Fruit fly (Drosophila melanogaster) whole organism, pupa: ENCODE data around the gene CG42588.

Source experiments
- CG12605 ChIP-seq: fragments of 200-800 bp; sonication (Bioruptor generic); IDR thresholded peaks from 2 replicates; pipeline ENCODE4 v1.3.6; 2022; ENCODE audit warnings: missing biosample characterization, missing genetic modification characterization
- CG13204 ChIP-seq: fragments of 200-800 bp; sonication (Bioruptor generic); optimal IDR thresholded peaks from 2 replicates; lab custom pipeline; 2018; ENCODE audit warnings: missing biosample characterization, mild to moderate bottlenecking, missing genetic modification characterization, moderate library complexity
- CG14655 ChIP-seq: fragments of 200-800 bp; sonication (Bioruptor generic); optimal IDR thresholded peaks from 3 replicates; lab custom pipeline; 2017; ENCODE audit warnings: mild to moderate bottlenecking, missing biosample characterization, missing genetic modification reagents, missing genetic modification characterization
- CG15710 ChIP-seq: fragments of 200-800 bp; sonication (Bioruptor generic); optimal IDR thresholded peaks from 2 replicates; lab custom pipeline; 2018; ENCODE audit warnings: missing biosample characterization, mild to moderate bottlenecking, missing genetic modification characterization, moderate library complexity
- CG17806 ChIP-seq: fragments of 200-800 bp; sonication (Bioruptor generic); optimal IDR thresholded peaks from 2 replicates; lab custom pipeline; 2018; ENCODE audit warnings: missing biosample characterization, mild to moderate bottlenecking, missing genetic modification characterization, moderate library complexity
- CG32121 ChIP-seq: fragments of 200-800 bp; sonication (Bioruptor generic); IDR thresholded peaks from 2 replicates; pipeline ENCODE4 v1.3.6; 2022; ENCODE audit warnings: missing biosample characterization, missing genetic modification characterization
- CG34367 ChIP-seq: fragments of 200-800 bp; sonication (Bioruptor generic); optimal IDR thresholded peaks from 2 replicates; lab custom pipeline; 2018; ENCODE audit warnings: missing biosample characterization, mild to moderate bottlenecking, missing genetic modification characterization
- CG4496 ChIP-seq: fragments of 200-800 bp; sonication (Bioruptor generic); IDR thresholded peaks from 3 replicates; pipeline ENCODE4 v1.3.6; 2022; ENCODE audit warnings: missing biosample characterization, missing genetic modification characterization
- CG8159 ChIP-seq: fragments of 200-800 bp; sonication (Bioruptor generic); optimal IDR thresholded peaks from 3 replicates; lab custom pipeline; 2018; ENCODE audit warnings: missing biosample characterization, mild to moderate bottlenecking, missing genetic modification characterization, moderate library complexity
- CG8301 ChIP-seq: fragments of 200-800 bp; sonication (Bioruptor generic); optimal IDR thresholded peaks from 2 replicates; lab custom pipeline; 2018; ENCODE audit warnings: missing biosample characterization, mild to moderate bottlenecking, missing genetic modification characterization
- CG9948 ChIP-seq: fragments of 200-800 bp; sonication (Bioruptor generic); optimal IDR thresholded peaks from 2 replicates; lab custom pipeline; 2018; ENCODE audit warnings: missing biosample characterization, mild to moderate bottlenecking, missing genetic modification characterization, moderate library complexity
- D1 ChIP-seq: fragments of 200-800 bp; sonication (Bioruptor generic); optimal IDR thresholded peaks from 2 replicates; lab custom pipeline; 2018; ENCODE audit warnings: missing biosample characterization, mild to moderate bottlenecking, missing genetic modification characterization, moderate library complexity
- EcR ChIP-seq: fragments of 200-800 bp; sonication (Bioruptor generic); optimal IDR thresholded peaks from 3 replicates; lab custom pipeline; 2019; ENCODE audit warnings: missing biosample characterization, missing genetic modification characterization, mild to moderate bottlenecking, moderate library complexity, missing genetic modification reagents
- Ets98B ChIP-seq: fragments of 200-800 bp; sonication (Bioruptor generic); IDR thresholded peaks from 2 replicates; pipeline ENCODE4 v1.3.6; 2022; ENCODE audit warnings: missing biosample characterization, missing genetic modification characterization
- Pif1A ChIP-seq: fragments of 200-800 bp; sonication (Bioruptor generic); optimal IDR thresholded peaks from 3 replicates; lab custom pipeline; 2016; ENCODE audit warnings: missing biosample characterization, missing genetic modification characterization
- Pif1B ChIP-seq: fragments of 200-800 bp; sonication (Bioruptor generic); optimal IDR thresholded peaks from 3 replicates; lab custom pipeline; 2016; ENCODE audit warnings: missing biosample characterization, missing genetic modification characterization
- Snoo ChIP-seq: fragments of 200-800 bp; sonication (Bioruptor generic); optimal IDR thresholded peaks from 3 replicates; lab custom pipeline; 2017; ENCODE audit warnings: missing biosample characterization, mild to moderate bottlenecking, missing genetic modification characterization, inconsistent platforms
- fd96Ca ChIP-seq: fragments of 200-800 bp; sonication (Bioruptor generic); IDR thresholded peaks from 3 replicates; pipeline ENCODE4 v1.3.6; 2022; ENCODE audit warnings: missing biosample characterization, missing genetic modification characterization
- gl ChIP-seq: fragments of 200-800 bp; sonication (Bioruptor generic); optimal IDR thresholded peaks from 2 replicates; lab custom pipeline; 2018; ENCODE audit warnings: missing biosample characterization, mild to moderate bottlenecking, missing genetic modification characterization
- rn ChIP-seq: fragments of 200-800 bp; sonication (Bioruptor generic); IDR thresholded peaks from 2 replicates; pipeline ENCODE4 v1.3.6; 2022; ENCODE audit warnings: missing biosample characterization, missing genetic modification characterization

CG42588 gene

DNA sequence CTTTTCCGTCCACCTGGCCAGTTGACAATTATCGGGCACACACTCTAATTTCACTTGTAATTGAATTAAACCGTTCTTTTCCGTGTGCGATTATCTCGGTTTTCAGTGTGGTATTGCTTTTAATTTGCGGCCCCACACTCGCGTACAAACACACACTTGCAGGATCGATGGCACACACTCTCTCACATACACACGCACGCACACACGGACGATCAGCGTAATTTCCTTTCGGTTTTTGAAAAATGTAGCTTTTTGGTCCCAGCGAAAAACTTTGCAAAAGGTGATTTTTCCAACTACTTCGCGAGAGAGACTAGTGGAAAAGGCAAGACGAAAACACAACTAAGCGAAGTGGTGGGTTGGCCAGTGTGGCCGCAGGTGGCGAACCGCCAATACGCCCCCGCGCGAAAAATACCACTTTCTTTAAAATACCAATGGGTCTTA, 9.3 kb upstream of the CG42588 start, which contains the start of gene Atg1:
TSS of gene Atg1 (minus strand) at position 387 of the 441 bp plus-strand sequence.
- TF ChIP-seq CG4496 (GFP tag; lab: Robert Waterston, UW), result no peak
- TF ChIP-seq CG12605 (GFP tag; lab: Robert Waterston, UW), result peak; percentile 22; the same call in 1 of the 2 replicates

DNA sequence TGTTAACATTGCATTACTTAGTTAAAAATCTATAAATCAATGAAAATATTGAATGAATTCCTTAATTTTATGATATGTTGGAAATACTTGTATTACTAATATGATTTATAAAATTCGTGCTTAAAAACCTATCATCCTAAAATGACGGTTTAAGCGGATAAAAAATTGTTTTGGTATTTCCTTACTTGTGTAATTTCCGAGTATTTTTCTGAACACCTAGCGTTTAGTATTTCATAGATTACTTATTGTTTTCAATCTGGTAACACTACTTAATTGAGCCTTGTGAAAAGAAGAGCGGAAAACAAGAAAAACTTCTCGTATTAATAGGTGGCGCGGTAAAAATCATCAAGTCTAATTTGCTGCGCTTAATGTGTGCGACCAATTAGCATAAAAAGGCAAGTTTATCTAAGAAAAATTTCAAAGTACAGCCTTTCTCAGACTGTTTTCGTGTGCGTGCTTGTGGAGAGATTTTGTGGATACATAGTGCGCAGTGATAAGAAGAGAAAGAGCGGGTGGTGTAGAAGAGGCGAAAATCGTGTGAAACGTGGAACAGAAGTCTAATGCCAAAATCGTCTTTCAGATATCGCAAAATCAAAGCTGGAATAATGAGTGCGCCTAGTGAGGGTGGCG, 8.3 kb upstream of the CG42588 start, which contains the start of gene Sap130:
TSS of gene Sap130 (plus strand) at position 243 of the 630 bp plus-strand sequence.
- TF ChIP-seq EcR (GFP tag; lab: Kevin White, UChicago), result no peak
- no peak for TF ChIP-seq CG15710
- TF ChIP-seq CG9948 (tag; lab: Kevin White, UChicago), result no peak
- no peak for TF ChIP-seq CG12605 (GFP tag; lab: Robert Waterston, UW)
- TF ChIP-seq CG17806 (tag; lab: Kevin White, UChicago), result no peak
- TF ChIP-seq CG8159 (tag; lab: Kevin White, UChicago), result no peak
- no peak for TF ChIP-seq CG4496 (GFP tag; lab: Robert Waterston, UW)
- no peak for TF ChIP-seq Pif1B (GFP tag; lab: Kevin White, UChicago)
- no peak for TF ChIP-seq gl (tag; lab: Kevin White, UChicago)
- no peak for TF ChIP-seq CG32121 (GFP tag; lab: Robert Waterston, UW)
- no peak for TF ChIP-seq Ets98B (GFP tag; lab: Robert Waterston, UW)
- TF ChIP-seq CG8301 (tag; lab: Kevin White, UChicago), result no peak

DNA sequence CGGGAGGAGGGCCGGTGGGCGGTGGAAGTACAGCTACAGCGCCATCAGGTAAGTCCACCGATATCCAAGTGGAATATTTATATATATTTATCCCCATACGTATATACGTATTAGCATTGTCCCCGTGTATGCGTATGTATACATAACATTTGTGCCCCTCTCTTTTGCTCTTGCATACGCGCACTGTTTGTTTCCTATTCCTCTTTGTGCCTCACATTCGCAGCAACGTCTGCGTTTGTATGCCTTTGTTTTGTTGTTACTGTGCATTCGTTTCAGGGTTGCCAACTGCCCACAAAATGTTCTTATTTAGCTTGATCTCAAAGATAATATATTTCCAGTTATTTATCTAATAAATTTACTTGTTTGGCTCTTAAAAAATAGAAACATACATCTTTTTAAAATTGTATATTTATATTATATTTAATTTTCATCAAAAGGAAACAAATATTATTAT, 7.7 kb upstream of the CG42588 start:
- TF ChIP-seq EcR (GFP tag; lab: Kevin White, UChicago), result peak; percentile 7
- no peak for TF ChIP-seq Pif1A
- TF ChIP-seq CG32121 (GFP tag; lab: Robert Waterston, UW), result peak; percentile 54; the same call in 1 of the 2 replicates
- TF ChIP-seq CG12605 (GFP tag; lab: Robert Waterston, UW), result no peak
- no peak for TF ChIP-seq fd96Ca (GFP tag; lab: Robert Waterston, UW)
- peak; percentile 54 for TF ChIP-seq Snoo (tag; lab: Kevin White, UChicago)
- no peak for TF ChIP-seq CG14655 (GFP tag; lab: Kevin White, UChicago)
- peak; percentile 45 for TF ChIP-seq CG15710
- peak; percentile 56 for TF ChIP-seq Pif1B (GFP tag; lab: Kevin White, UChicago)
- TF ChIP-seq CG13204 (GFP tag; lab: Kevin White, UChicago), result no peak
- TF ChIP-seq D1 (tag; lab: Kevin White, UChicago), result peak; percentile 42
- peak; percentile 39 for TF ChIP-seq CG9948 (tag; lab: Kevin White, UChicago)
- no peak for TF ChIP-seq CG8301 (tag; lab: Kevin White, UChicago)
- peak; percentile 49 for TF ChIP-seq CG17806 (tag; lab: Kevin White, UChicago)
- peak; percentile 62 for TF ChIP-seq CG8159 (tag; lab: Kevin White, UChicago)
- peak; percentile 40 for TF ChIP-seq CG34367
- TF ChIP-seq Ets98B (GFP tag; lab: Robert Waterston, UW), result peak; percentile 76

DNA sequence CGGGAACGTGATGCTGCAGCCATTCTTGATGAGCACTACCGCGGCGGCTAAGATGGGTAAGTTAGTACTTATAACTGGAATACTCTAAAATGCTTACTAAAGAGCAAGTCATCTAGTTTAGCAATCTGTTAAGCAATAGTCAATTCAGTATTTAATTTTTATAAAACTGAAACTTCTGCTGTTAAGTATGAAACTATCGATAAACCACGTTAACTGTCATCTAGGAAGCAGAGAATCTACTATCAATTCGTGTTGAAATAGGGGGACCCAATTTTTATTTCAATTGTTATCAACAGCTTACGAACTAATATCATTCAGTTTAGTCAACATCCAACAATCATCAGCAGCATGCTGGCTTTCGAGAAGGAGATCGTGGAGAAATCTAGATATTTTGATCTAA, 5.6 kb upstream of the CG42588 start, which contains the start of gene CG32110:
TSS of gene CG32110 (plus strand) at position 301 of the 400 bp plus-strand sequence.
- TF ChIP-seq fd96Ca (GFP tag; lab: Robert Waterston, UW) (no peak), CG8159 (tag; lab: Kevin White, UChicago) (no peak), CG17806 (tag; lab: Kevin White, UChicago) (no peak), gl (tag; lab: Kevin White, UChicago) (no peak), Pif1A (no peak), CG32121 (GFP tag; lab: Robert Waterston, UW) (no peak), Pif1B (GFP tag; lab: Kevin White, UChicago) (no peak)

DNA sequence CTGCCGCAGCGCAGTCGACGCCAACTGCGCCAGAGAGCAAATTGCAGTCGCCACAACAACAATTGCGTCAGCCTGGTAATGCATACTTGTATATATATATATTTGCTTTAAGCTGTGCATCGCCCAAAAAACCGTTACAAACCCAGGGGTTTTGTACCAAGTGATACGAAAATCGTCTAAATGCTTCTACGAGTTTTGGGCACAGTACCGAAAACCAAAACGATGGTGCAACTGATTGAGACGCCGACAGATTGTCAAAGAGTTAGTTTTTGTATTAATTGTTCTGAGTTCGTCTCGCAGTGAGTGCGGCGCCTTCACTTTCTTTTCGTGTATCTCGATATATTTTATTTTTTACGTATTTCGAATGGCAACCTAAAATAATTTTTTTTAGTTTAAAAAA, 752 bp downstream of the CG42588 start:
- TF ChIP-seq fd96Ca (GFP tag; lab: Robert Waterston, UW) (no peak), CG34367 (no peak), CG15710 (no peak), Pif1B (GFP tag; lab: Kevin White, UChicago) (no peak), gl (tag; lab: Kevin White, UChicago) (no peak), Ets98B (GFP tag; lab: Robert Waterston, UW) (no peak), CG8159 (tag; lab: Kevin White, UChicago) (no peak), Pif1A (no peak), CG8301 (tag; lab: Kevin White, UChicago) (no peak), CG4496 (GFP tag; lab: Robert Waterston, UW) (no peak), CG32121 (GFP tag; lab: Robert Waterston, UW) (no peak), CG14655 (GFP tag; lab: Kevin White, UChicago) (no peak), CG17806 (tag; lab: Kevin White, UChicago) (no peak), rn (GFP tag; lab: Robert Waterston, UW) (no peak)

DNA sequence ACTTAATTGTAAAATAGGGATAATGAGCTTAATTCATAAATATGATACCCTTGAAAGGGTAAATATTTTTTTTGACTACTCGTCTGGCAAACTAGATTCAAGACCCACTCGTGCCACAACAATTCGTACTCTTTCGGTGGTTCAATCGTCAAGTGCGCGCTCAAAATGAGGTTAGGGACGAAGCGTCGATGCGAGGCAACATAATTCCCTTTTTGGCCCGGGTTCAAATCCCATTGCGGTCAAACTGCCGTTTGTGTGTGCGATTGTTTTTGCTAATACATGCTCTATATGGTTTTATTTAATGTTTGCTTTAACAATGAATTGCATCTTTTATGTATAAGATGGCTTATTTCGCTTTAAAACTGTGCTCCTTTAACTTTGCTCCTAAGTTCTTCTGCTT, 1.7 kb downstream of the CG42588 start:
- TF ChIP-seq EcR (GFP tag; lab: Kevin White, UChicago) (no peak), rn (GFP tag; lab: Robert Waterston, UW) (no peak), Pif1A (no peak), CG4496 (GFP tag; lab: Robert Waterston, UW) (no peak), CG17806 (tag; lab: Kevin White, UChicago) (no peak), CG13204 (GFP tag; lab: Kevin White, UChicago) (no peak), Snoo (tag; lab: Kevin White, UChicago) (no peak)
